Fruit fly (Drosophila melanogaster) whole organism, pupa: ENCODE results near the gene Fum3.

ENCODE experiments used
- CG10348 ChIP-seq: fragments of 200-800 bp; sonication (Bioruptor generic); IDR thresholded peaks from 2 replicates; pipeline ENCODE4 v1.3.6; 2022; ENCODE audit warnings: missing biosample characterization, missing genetic modification characterization
- CG8159 ChIP-seq: fragments of 200-800 bp; sonication (Bioruptor generic); optimal IDR thresholded peaks from 3 replicates; lab custom pipeline; 2018; ENCODE audit warnings: missing biosample characterization, mild to moderate bottlenecking, missing genetic modification characterization, moderate library complexity
- D1 ChIP-seq: fragments of 200-800 bp; sonication (Bioruptor generic); optimal IDR thresholded peaks from 2 replicates; lab custom pipeline; 2018; ENCODE audit warnings: missing biosample characterization, mild to moderate bottlenecking, missing genetic modification characterization, moderate library complexity
- Ets98B ChIP-seq: fragments of 200-800 bp; sonication (Bioruptor generic); IDR thresholded peaks from 2 replicates; pipeline ENCODE4 v1.3.6; 2022; ENCODE audit warnings: missing biosample characterization, missing genetic modification characterization
- Pif1A ChIP-seq: fragments of 200-800 bp; sonication (Bioruptor generic); optimal IDR thresholded peaks from 3 replicates; lab custom pipeline; 2016; ENCODE audit warnings: missing biosample characterization, missing genetic modification characterization
- Pif1B ChIP-seq: fragments of 200-800 bp; sonication (Bioruptor generic); optimal IDR thresholded peaks from 3 replicates; lab custom pipeline; 2016; ENCODE audit warnings: missing biosample characterization, missing genetic modification characterization

DNA sequence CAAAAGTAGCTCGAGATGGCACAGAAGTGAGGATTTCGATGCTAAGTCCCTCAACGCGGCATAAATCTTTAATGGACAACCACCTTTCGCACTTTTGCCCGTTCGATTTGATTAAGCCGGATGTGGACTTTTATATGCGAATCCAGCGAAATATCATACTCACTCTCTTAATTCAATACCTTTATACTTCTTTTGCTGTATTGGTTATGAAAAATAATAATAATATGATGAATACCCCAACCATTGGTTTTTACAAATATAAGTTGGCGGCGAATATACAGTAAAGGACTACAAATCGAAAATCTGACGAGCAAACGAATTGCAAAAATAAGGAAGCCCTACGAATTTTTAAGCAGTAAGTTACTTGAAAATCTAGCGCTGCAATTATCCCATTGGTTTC is 7.3 kb upstream of the Fum3 start, which contains the start of gene Vha16-3:
- TF ChIP-seq Ets98B (no peak), CG10348 (GFP tag; lab: Robert Waterston, UW) (no peak), CG8159 (tag; lab: Kevin White, UChicago) (no peak), Pif1B (no peak), D1 (tag; lab: Kevin White, UChicago) (no peak), Pif1A (GFP tag; lab: Kevin White, UChicago) (no peak)
